Fruit fly (Drosophila melanogaster): ENCODE results near the gene osi.
A peak's percentile ranks its signal among the peaks of the same experiment; 100 is the strongest.

osi gene

dm6 chr2L:16882871-16883849, 4.6 kb downstream of the osi start:
- TF ChIP-seq fru (GFP tag; optimal IDR thresholded peaks at IDR 0.05) (no peak), CG9705 (GFP tag; optimal IDR thresholded peaks at IDR 0.05) (no peak), tai (GFP tag; optimal IDR thresholded peaks at IDR 0.05) (no peak), Rel (GFP tag; optimal IDR thresholded peaks at IDR 0.05) (no peak), Rel (tag; optimal IDR thresholded peaks at IDR 0.05) (no peak), Mio (GFP tag; optimal IDR thresholded peaks at IDR 0.05) (no peak), Hr83 (GFP tag; optimal IDR thresholded peaks at IDR 0.05; ENCODE audit: poor library complexity, severe bottlenecking) (no peak), lola (GFP tag; optimal IDR thresholded peaks at IDR 0.05) (no peak), br (GFP tag; optimal IDR thresholded peaks at IDR 0.05) (no peak), Hnf4 (GFP tag; optimal IDR thresholded peaks at IDR 0.05) (no peak), sv (GFP tag; optimal IDR thresholded peaks at IDR 0.05) (no peak), Abd-B (GFP tag; optimal IDR thresholded peaks at IDR 0.05) (no peak), Dif (GFP tag; optimal IDR thresholded peaks at IDR 0.05; ENCODE audit: partially characterized antibody) (no peak), foxo (GFP tag; optimal IDR thresholded peaks at IDR 0.05) (no peak), dmrt93B (GFP tag; optimal IDR thresholded peaks at IDR 0.05) (no peak)

- no peak for TF ChIP-seq Myc (optimal IDR thresholded peaks at IDR 0.05)
- TF ChIP-seq CrebA (GFP tag; optimal IDR thresholded peaks at IDR 0.05; ENCODE audit: borderline replicate concordance): no peak
- TF ChIP-seq dmrt93B (GFP tag; optimal IDR thresholded peaks at IDR 0.05): no peak
- TF ChIP-seq brk (GFP tag; optimal IDR thresholded peaks at IDR 0.05): no peak
- TF ChIP-seq sv (GFP tag; optimal IDR thresholded peaks at IDR 0.05): no peak
- TF ChIP-seq fru (GFP tag; optimal IDR thresholded peaks at IDR 0.05): no peak
- TF ChIP-seq HLH106 (tag; optimal IDR thresholded peaks at IDR 0.05): no peak
- TF ChIP-seq Hnf4 (GFP tag; optimal IDR thresholded peaks at IDR 0.05): no peak
- no peak for TF ChIP-seq OdsH (GFP tag; optimal IDR thresholded peaks at IDR 0.05)
- TF ChIP-seq CG32264 (GFP tag; optimal IDR thresholded peaks at IDR 0.05): no peak
- no peak for TF ChIP-seq N (GFP tag; optimal IDR thresholded peaks at IDR 0.05)
- TF ChIP-seq CG9705 (GFP tag; optimal IDR thresholded peaks at IDR 0.05): no peak
- TF ChIP-seq Sp1 (GFP tag; optimal IDR thresholded peaks at IDR 0.05): no peak
- no peak for TF ChIP-seq sage (GFP tag; optimal IDR thresholded peaks at IDR 0.05)
- no peak for TF ChIP-seq h (GFP tag; optimal IDR thresholded peaks at IDR 0.05)
- TF ChIP-seq br (GFP tag; optimal IDR thresholded peaks at IDR 0.05): no peak
- TF ChIP-seq lola (GFP tag; optimal IDR thresholded peaks at IDR 0.05): no peak
- no peak for TF ChIP-seq woc (GFP tag; optimal IDR thresholded peaks at IDR 0.05)
- TF ChIP-seq jim (GFP tag; optimal IDR thresholded peaks at IDR 0.05): no peak
- TF ChIP-seq Hr78 (GFP tag; optimal IDR thresholded peaks at IDR 0.05): no peak
Observed at dm6 chr2L:16882372-16882771, 5.4 kb downstream of the osi start.

DNA sequence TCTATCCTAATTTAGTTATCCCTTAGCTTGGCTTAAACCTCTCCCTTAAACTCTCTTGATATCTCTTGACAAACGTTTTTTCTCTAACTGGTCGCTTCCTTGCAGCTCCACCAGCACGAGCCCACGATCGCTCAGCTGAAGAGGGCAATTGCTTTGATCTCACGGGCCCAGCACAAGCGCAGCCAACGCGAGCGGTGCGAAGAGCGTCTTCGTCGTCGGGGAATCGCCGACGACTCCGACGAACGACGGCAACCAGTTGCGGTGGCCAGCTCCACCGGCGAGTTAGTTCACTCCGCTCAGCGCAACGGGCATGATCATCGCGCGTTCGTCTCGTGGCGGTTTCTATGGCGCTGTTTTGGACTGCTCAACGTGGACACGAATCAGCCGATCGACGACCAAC, 6.8 kb downstream of the osi start:
- TF ChIP-seq Dif (GFP tag; optimal IDR thresholded peaks at IDR 0.05; ENCODE audit: partially characterized antibody): peak; percentile 83
- TF ChIP-seq foxo (GFP tag; optimal IDR thresholded peaks at IDR 0.05): peak in 1 of 2 experiments; percentile 8
- no peak for TF ChIP-seq Myc (optimal IDR thresholded peaks at IDR 0.05)
- peak; percentile 13 for TF ChIP-seq h (GFP tag; optimal IDR thresholded peaks at IDR 0.05)
- peak; percentile 29 for TF ChIP-seq woc (GFP tag; optimal IDR thresholded peaks at IDR 0.05)
- peak; percentile 48 for TF ChIP-seq rgr (GFP tag; optimal IDR thresholded peaks at IDR 0.05)
- TF ChIP-seq Sp1 (GFP tag; optimal IDR thresholded peaks at IDR 0.05): no peak
- no peak for TF ChIP-seq Rel (GFP tag; optimal IDR thresholded peaks at IDR 0.05)
- peak; percentile 29 for TF ChIP-seq Rel (tag; optimal IDR thresholded peaks at IDR 0.05)
- peak; percentile 14 for TF ChIP-seq Vsx2 (GFP tag; optimal IDR thresholded peaks at IDR 0.05; ENCODE audit: partially characterized antibody)
- peak; percentile 4 for TF ChIP-seq br (GFP tag; optimal IDR thresholded peaks at IDR 0.05)
- peak; percentile 52 for TF ChIP-seq Hr83 (GFP tag; optimal IDR thresholded peaks at IDR 0.05; ENCODE audit: poor library complexity, severe bottlenecking)
- TF ChIP-seq CrebA (GFP tag; optimal IDR thresholded peaks at IDR 0.05; ENCODE audit: borderline replicate concordance): no peak
- TF ChIP-seq dl (GFP tag; optimal IDR thresholded peaks at IDR 0.05; ENCODE audit: insufficient read depth in 1 of 2, partially characterized antibody in 2 of 2): peak; percentile 62 to 74

- TF ChIP-seq sv (GFP tag; optimal IDR thresholded peaks at IDR 0.05) (no peak), dmrt93B (GFP tag; optimal IDR thresholded peaks at IDR 0.05) (no peak), GATAd (GFP tag; optimal IDR thresholded peaks at IDR 0.05) (no peak), Dfd (GFP tag; optimal IDR thresholded peaks at IDR 0.05) (no peak)
Observed at dm6 chr2L:16879288-16879687, 8.5 kb downstream of the osi start, which contains the start of the genes CG32832, CG31743 and CG34313. Gene CG32832, minus strand, starts transcription at chr2L:16879290. Gene CG31743, plus strand, starts transcription at chr2L:16879517. Gene CG34313, plus strand, starts transcription at chr2L:16879517.
